Worm (Caenorhabditis elegans): Measurements from ENCODE around the gene lgc-19.

Gene lgc-19

DNA sequence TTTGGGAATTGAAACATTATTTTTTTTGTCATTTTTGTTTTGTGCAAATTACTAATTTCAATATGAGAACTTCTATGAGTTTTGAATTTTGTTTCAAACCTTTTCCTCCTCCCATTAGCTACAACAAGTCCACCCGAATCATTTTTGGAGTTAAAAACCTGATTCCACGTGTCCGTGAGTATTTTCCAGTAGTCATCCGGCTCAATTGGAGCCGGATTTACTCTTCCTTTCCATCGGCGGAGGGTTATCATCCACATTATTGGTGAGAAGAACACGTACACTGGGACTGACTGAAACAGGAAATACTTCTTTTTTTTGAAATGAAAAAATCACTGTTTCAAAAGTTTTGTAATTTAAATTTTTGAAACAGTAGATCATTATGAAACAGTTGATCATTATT is 39.5 kb downstream of the lgc-19 start:
- TF ChIP-seq tbx-37 (GFP tag; conservative IDR thresholded peaks at IDR 0.05), result no peak
- TF ChIP-seq F13C5.2 (tag; optimal IDR thresholded peaks at IDR 0.05), result no peak
- no peak for TF ChIP-seq hmg-4 (GFP tag; optimal IDR thresholded peaks at IDR 0.05)
- TF ChIP-seq B0310.2 (tag; optimal IDR thresholded peaks at IDR 0.05), result no peak
- no peak for TF ChIP-seq scrt-1 (GFP tag; IDR thresholded peaks at IDR 0.05)
- no peak for TF ChIP-seq hmbx-1 (tag; optimal IDR thresholded peaks at IDR 0.05)
- TF ChIP-seq pes-1 (GFP tag; IDR thresholded peaks at IDR 0.05), result no peak

DNA sequence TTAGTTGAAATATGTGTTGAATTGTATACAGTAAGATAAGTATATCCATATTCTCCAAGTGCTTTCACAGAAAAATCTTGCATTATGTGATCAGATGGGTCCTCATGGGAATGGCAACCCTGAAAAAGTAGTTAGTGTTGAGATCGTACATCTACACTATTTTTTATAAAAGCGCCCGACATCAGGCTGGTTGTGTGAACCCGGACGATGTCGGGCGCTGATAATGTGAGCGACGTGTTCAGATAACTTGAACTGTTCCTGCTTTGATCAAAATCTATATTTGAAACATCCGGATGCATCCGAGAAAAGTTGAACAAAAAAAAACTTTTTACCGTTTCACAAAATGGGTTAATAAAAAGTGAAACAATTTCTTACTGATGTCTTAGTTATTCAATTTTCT is 47.5 kb downstream of the lgc-19 start:
- TF ChIP-seq scrt-1 (GFP tag; IDR thresholded peaks at IDR 0.05) (no peak), B0310.2 (tag; optimal IDR thresholded peaks at IDR 0.05) (no peak), ceh-36 (tag; optimal IDR thresholded peaks at IDR 0.05) (no peak), flt-1 (GFP tag; IDR thresholded peaks at IDR 0.05) (no peak), tra-4 (tag; optimal IDR thresholded peaks at IDR 0.05) (no peak), F13C5.2 (tag; optimal IDR thresholded peaks at IDR 0.05) (no peak), sea-1 (GFP tag; conservative IDR thresholded peaks at IDR 0.05) (no peak), tbx-11 (GFP tag; IDR thresholded peaks at IDR 0.05) (no peak), hmg-4 (GFP tag; optimal IDR thresholded peaks at IDR 0.05) (no peak), pes-1 (GFP tag; IDR thresholded peaks at IDR 0.05) (no peak), hmbx-1 (tag; optimal IDR thresholded peaks at IDR 0.05) (no peak)

DNA sequence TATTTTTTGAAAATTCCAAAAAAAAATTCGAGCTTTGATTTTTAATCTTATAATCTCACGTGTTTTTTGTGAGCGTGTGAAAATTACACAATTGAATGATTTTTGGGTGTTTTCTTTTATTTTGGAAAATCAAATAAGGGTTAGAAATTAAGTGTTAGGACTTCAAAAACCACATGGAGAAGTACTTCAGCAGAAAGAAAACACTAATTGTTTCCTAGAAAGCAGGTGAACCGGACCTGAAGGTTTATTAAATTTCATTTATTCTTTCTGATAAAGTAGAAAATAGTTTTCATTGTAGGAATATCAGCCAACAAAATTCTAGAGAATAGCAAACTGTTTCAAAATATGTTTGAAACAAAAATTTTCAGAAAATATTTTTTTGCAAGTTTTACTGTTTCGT is 54.3 kb downstream of the lgc-19 start:
- TF ChIP-seq flt-1 (GFP tag; IDR thresholded peaks at IDR 0.05), result no peak
- no peak for TF ChIP-seq hnd-1 (tag; optimal IDR thresholded peaks at IDR 0.05)
- TF ChIP-seq tbx-37 (GFP tag; conservative IDR thresholded peaks at IDR 0.05), result no peak
- no peak for TF ChIP-seq ceh-13 (GFP tag; optimal IDR thresholded peaks at IDR 0.05)
- no peak for TF ChIP-seq ets-7 (tag; optimal IDR thresholded peaks at IDR 0.05)
- TF ChIP-seq pes-1 (GFP tag; IDR thresholded peaks at IDR 0.05), result no peak
- TF ChIP-seq ceh-36 (tag; optimal IDR thresholded peaks at IDR 0.05), result no peak
- TF ChIP-seq tra-4 (tag; optimal IDR thresholded peaks at IDR 0.05), result no peak
- TF ChIP-seq F13C5.2 (tag; optimal IDR thresholded peaks at IDR 0.05), result no peak
- TF ChIP-seq hmg-4 (GFP tag; optimal IDR thresholded peaks at IDR 0.05), result no peak
- no peak for TF ChIP-seq tbx-11 (GFP tag; IDR thresholded peaks at IDR 0.05)
- no peak for TF ChIP-seq aly-1 (tag; optimal IDR thresholded peaks at IDR 0.05)
- no peak for TF ChIP-seq sea-1 (GFP tag; conservative IDR thresholded peaks at IDR 0.05)
- TF ChIP-seq B0310.2 (tag; optimal IDR thresholded peaks at IDR 0.05), result no peak
- TF ChIP-seq ama-1 (optimal IDR thresholded peaks at IDR 0.05), result no peak
- no peak for TF ChIP-seq scrt-1 (GFP tag; IDR thresholded peaks at IDR 0.05)
- no peak for TF ChIP-seq hmbx-1 (tag; optimal IDR thresholded peaks at IDR 0.05)

Data from whole organism, early embryonic.